Fruit fly (Drosophila melanogaster) whole organism, embryonic: Measurements from ENCODE around the gene kibra.

Experiments
- Aef1 ChIP-seq: fragments of 200-800 bp; sonication (Bioruptor generic); IDR thresholded peaks from 3 replicates; pipeline ENCODE4 v1.3.6; 2022; ENCODE audit warnings: missing biosample characterization, missing genetic modification characterization
- Asciz ChIP-seq: fragments of 200-800 bp; sonication (Bioruptor generic); optimal IDR thresholded peaks from 2 replicates; lab custom pipeline; 2017; ENCODE audit warnings: missing biosample characterization, mild to moderate bottlenecking, missing genetic modification characterization, missing genetic modification reagents
- Awh ChIP-seq: fragments of 200-800 bp; sonication (Bioruptor generic); IDR thresholded peaks from 2 replicates; pipeline ENCODE4, ENCODE4 v1.3.6; 2022; ENCODE audit warnings: missing biosample characterization, missing genetic modification characterization
- BtbVII ChIP-seq: fragments of 200-800 bp; sonication (Bioruptor generic); optimal IDR thresholded peaks from 3 replicates; lab custom pipeline; 2017; ENCODE audit warnings: missing biosample characterization, mild to moderate bottlenecking, missing genetic modification characterization
- Bteb2 ChIP-seq: fragments of 200-800 bp; sonication (Bioruptor generic); optimal IDR thresholded peaks from 2 replicates; lab custom pipeline; 2016; ENCODE audit warnings: missing biosample characterization, missing genetic modification characterization
- CG10431 ChIP-seq: fragments of 200-800 bp; sonication (Bioruptor generic); optimal IDR thresholded peaks from 3 replicates; lab custom pipeline; 2018; ENCODE audit warnings: missing biosample characterization, mild to moderate bottlenecking, missing genetic modification characterization
- CG10543 ChIP-seq: fragments of 200-800 bp; sonication (Bioruptor generic); optimal IDR thresholded peaks from 3 replicates; lab custom pipeline; 2017; ENCODE audit warnings: missing biosample characterization, mild to moderate bottlenecking, missing genetic modification characterization, moderate library complexity
- CG11456 ChIP-seq: fragments of 200-800 bp; sonication (Bioruptor generic); IDR thresholded peaks from 3 replicates; pipeline ENCODE4 v1.3.6; 2022; ENCODE audit warnings: missing biosample characterization, missing genetic modification characterization
- CG12155 ChIP-seq: fragments of 200-800 bp; sonication (Bioruptor generic); optimal IDR thresholded peaks from 3 replicates; lab custom pipeline; 2016; ENCODE audit warnings: missing biosample characterization, missing genetic modification characterization
- CG1529 ChIP-seq: fragments of 200-800 bp; sonication (Bioruptor generic); optimal IDR thresholded peaks from 3 replicates; lab custom pipeline; 2018; ENCODE audit warnings: missing biosample characterization, missing genetic modification characterization
- CG2889 ChIP-seq: fragments of 200-800 bp; sonication (Bioruptor generic); IDR thresholded peaks from 3 replicates; pipeline ENCODE4 v1.3.6; 2022; ENCODE audit warnings: missing biosample characterization, missing genetic modification characterization
- CG31441 ChIP-seq: fragments of 200-800 bp; sonication (Bioruptor generic); IDR thresholded peaks from 2 replicates; pipeline ENCODE4 v1.3.6; 2022; ENCODE audit warnings: missing biosample characterization, missing genetic modification characterization
- CG34224 ChIP-seq: fragments of 200-800 bp; sonication (Bioruptor generic); IDR thresholded peaks from 3 replicates; pipeline ENCODE4 v1.3.6; 2022; ENCODE audit warnings: missing biosample characterization, missing genetic modification characterization; ENCODE audit not compliant: partially characterized antibody
- CG4854 ChIP-seq: fragments of 200-800 bp; sonication (Bioruptor generic); optimal IDR thresholded peaks from 2 replicates; lab custom pipeline; 2016; ENCODE audit warnings: missing biosample characterization, missing genetic modification characterization, inconsistent platforms
- CG6272 ChIP-seq: fragments of 200-800 bp; sonication (Bioruptor generic); IDR thresholded peaks from 2 replicates; pipeline ENCODE4 v1.3.6; 2022; ENCODE audit warnings: missing biosample characterization, missing genetic modification characterization
- CG6854 ChIP-seq: fragments of 200-800 bp; sonication (Bioruptor generic); optimal IDR thresholded peaks from 3 replicates; lab custom pipeline; 2017; ENCODE audit warnings: missing biosample characterization, mild to moderate bottlenecking, missing genetic modification characterization
- CG7357 ChIP-seq: fragments of 200-800 bp; sonication (Bioruptor generic); IDR thresholded peaks from 3 replicates; pipeline ENCODE4 v1.3.6; 2022; ENCODE audit warnings: missing biosample characterization, missing genetic modification characterization
- CG8290 ChIP-seq, 3 experiments: fragments of 200-800 bp; sonication (Bioruptor generic); optimal IDR thresholded peaks; 2 replicates each; lab custom pipeline; 2016 to 2019; ENCODE audit warnings: missing biosample characterization in 3 of 3, missing genetic modification characterization in 3 of 3, mild to moderate bottlenecking in 2 of 3, moderate library complexity in 1 of 3
- CG9797 ChIP-seq: fragments of 200-800 bp; sonication (Bioruptor generic); optimal IDR thresholded peaks from 3 replicates; lab custom pipeline; 2018; ENCODE audit warnings: missing biosample characterization, mild to moderate bottlenecking, missing genetic modification characterization
- E2f1 ChIP-seq: fragments of 200-800 bp; sonication (Bioruptor generic); IDR thresholded peaks from 2 replicates; pipeline ENCODE4 v1.3.6; 2022; ENCODE audit warnings: missing biosample characterization, missing genetic modification characterization
- Fer3 ChIP-seq: fragments of 200-800 bp; sonication (Bioruptor generic); optimal IDR thresholded peaks from 2 replicates; lab custom pipeline; 2018; ENCODE audit warnings: missing biosample characterization, mild to moderate bottlenecking, missing genetic modification characterization, moderate library complexity
- Hmr ChIP-seq: fragments of 200-800 bp; sonication (Bioruptor generic); optimal IDR thresholded peaks from 3 replicates; lab custom pipeline; 2017; ENCODE audit warnings: mild to moderate bottlenecking, missing biosample characterization, missing genetic modification reagents, missing genetic modification characterization
- Med ChIP-seq: fragments of 200-800 bp; sonication (Bioruptor generic); peaks from one replicate; lab custom pipeline; 2016; ENCODE audit warnings: missing biosample characterization, missing genetic modification characterization, mild to moderate bottlenecking, inconsistent platforms, moderate library complexity
- NC2β ChIP-seq: fragments of 200-800 bp; sonication (Bioruptor generic); optimal IDR thresholded peaks from 2 replicates; lab custom pipeline; 2016; ENCODE audit warnings: missing biosample characterization, missing genetic modification characterization
- Neu2 ChIP-seq: fragments of 200-800 bp; sonication (Bioruptor generic); optimal IDR thresholded peaks from 3 replicates; lab custom pipeline; 2016; ENCODE audit warnings: missing biosample characterization, missing genetic modification characterization, borderline replicate concordance
- Opbp ChIP-seq: fragments of 200-800 bp; sonication (Bioruptor generic); IDR thresholded peaks from 3 replicates; pipeline ENCODE4 v1.3.6; 2022; ENCODE audit warnings: missing biosample characterization, missing genetic modification characterization; ENCODE audit not compliant: partially characterized antibody
- ac ChIP-seq: fragments of 200-800 bp; sonication (Bioruptor generic); optimal IDR thresholded peaks from 3 replicates; lab custom pipeline; 2017; ENCODE audit warnings: missing biosample characterization, mild to moderate bottlenecking, missing genetic modification characterization
- bbx ChIP-seq: fragments of 200-800 bp; sonication (Bioruptor generic); IDR thresholded peaks from 2 replicates; pipeline ENCODE4 v1.3.6; 2022; ENCODE audit warnings: missing biosample characterization, missing genetic modification characterization; ENCODE audit not compliant: partially characterized antibody
- caup ChIP-seq: fragments of 200-800 bp; sonication (Bioruptor generic); optimal IDR thresholded peaks from 3 replicates; lab custom pipeline; 2017; ENCODE audit warnings: missing biosample characterization, mild to moderate bottlenecking, missing genetic modification characterization, moderate library complexity; ENCODE audit not compliant: severe bottlenecking
- crol ChIP-seq: fragments of 200-800 bp; sonication (Bioruptor generic); IDR thresholded peaks from 2 replicates; pipeline ENCODE4 v1.3.6; 2022; ENCODE audit warnings: missing biosample characterization, missing genetic modification characterization
- dmrt11E ChIP-seq: fragments of 200-800 bp; sonication (Bioruptor generic); optimal IDR thresholded peaks from 3 replicates; lab custom pipeline; 2018; ENCODE audit warnings: missing biosample characterization, mild to moderate bottlenecking, missing genetic modification characterization, moderate library complexity
- dysf ChIP-seq: fragments of 200-800 bp; sonication (Bioruptor generic); IDR thresholded peaks from 3 replicates; pipeline ENCODE4 v1.3.6; 2022; ENCODE audit warnings: missing biosample characterization, missing genetic modification characterization
- exex ChIP-seq: fragments of 200-800 bp; sonication (Bioruptor generic); optimal IDR thresholded peaks from 4 replicates; lab custom pipeline; 2018; ENCODE audit warnings: missing biosample characterization, mild to moderate bottlenecking, missing genetic modification characterization, moderate library complexity
- fd3F ChIP-seq: fragments of 200-800 bp; sonication (Bioruptor generic); optimal IDR thresholded peaks from 2 replicates; lab custom pipeline; 2018; ENCODE audit warnings: missing biosample characterization, mild to moderate bottlenecking, missing genetic modification characterization, moderate library complexity
- fd96Cb ChIP-seq: fragments of 200-800 bp; sonication (Bioruptor generic); optimal IDR thresholded peaks from 2 replicates; lab custom pipeline; 2018; ENCODE audit warnings: missing biosample characterization, mild to moderate bottlenecking, missing genetic modification characterization, moderate library complexity
- gce ChIP-seq: fragments of 200-800 bp; sonication (Bioruptor generic); IDR thresholded peaks from 3 replicates; pipeline ENCODE4 v1.3.6; 2022; ENCODE audit warnings: missing biosample characterization, missing genetic modification characterization
- ken ChIP-seq: fragments of 200-800 bp; sonication (Bioruptor generic); IDR thresholded peaks from 3 replicates; pipeline ENCODE4 v1.3.6; 2022; ENCODE audit warnings: missing biosample characterization, missing genetic modification characterization
- lilli ChIP-seq: fragments of 200-800 bp; sonication (Bioruptor generic); optimal IDR thresholded peaks from 3 replicates; lab custom pipeline; 2016; ENCODE audit warnings: missing biosample characterization, missing genetic modification characterization
- mam ChIP-seq: fragments of 200-800 bp; sonication (Bioruptor generic); optimal IDR thresholded peaks from 3 replicates; lab custom pipeline; 2016; ENCODE audit warnings: missing biosample characterization, missing genetic modification characterization
- nerfin-1 ChIP-seq: fragments of 200-800 bp; sonication (Bioruptor generic); optimal IDR thresholded peaks from 3 replicates; lab custom pipeline; 2019; ENCODE audit warnings: missing biosample characterization, mild to moderate bottlenecking, missing genetic modification characterization, moderate library complexity
- nmo ChIP-seq: fragments of 200-800 bp; sonication (Bioruptor generic); optimal IDR thresholded peaks from 2 replicates; lab custom pipeline; 2018; ENCODE audit warnings: missing biosample characterization, mild to moderate bottlenecking, missing genetic modification characterization, moderate library complexity
- oc ChIP-seq: fragments of 200-800 bp; sonication (Bioruptor generic); optimal IDR thresholded peaks from 2 replicates; lab custom pipeline; 2018; ENCODE audit warnings: missing biosample characterization, mild to moderate bottlenecking, missing genetic modification characterization, moderate library complexity
- org-1 ChIP-seq: fragments of 200-800 bp; sonication (Bioruptor generic); optimal IDR thresholded peaks from 2 replicates; lab custom pipeline; 2017; ENCODE audit warnings: missing biosample characterization, missing genetic modification characterization
- pnt ChIP-seq: fragments of 200-800 bp; sonication (Bioruptor generic); optimal IDR thresholded peaks from 3 replicates; lab custom pipeline; 2016; ENCODE audit warnings: missing biosample characterization, missing genetic modification characterization
- salm ChIP-seq: fragments of 200-800 bp; sonication (Bioruptor generic); optimal IDR thresholded peaks from 2 replicates; lab custom pipeline; 2018; ENCODE audit warnings: missing biosample characterization, mild to moderate bottlenecking, missing genetic modification characterization
- sna ChIP-seq: fragments of 200-800 bp; sonication (Bioruptor generic); IDR thresholded peaks from 2 replicates; pipeline ENCODE4 v1.3.6; 2022; ENCODE audit warnings: missing biosample characterization, missing genetic modification characterization; ENCODE audit not compliant: partially characterized antibody
- tna ChIP-seq: fragments of 200-800 bp; sonication (Bioruptor generic); IDR thresholded peaks from 2 replicates; pipeline ENCODE4 v1.3.6; 2022; ENCODE audit warnings: missing biosample characterization, missing genetic modification characterization; ENCODE audit not compliant: partially characterized antibody

The kibra gene

DNA sequence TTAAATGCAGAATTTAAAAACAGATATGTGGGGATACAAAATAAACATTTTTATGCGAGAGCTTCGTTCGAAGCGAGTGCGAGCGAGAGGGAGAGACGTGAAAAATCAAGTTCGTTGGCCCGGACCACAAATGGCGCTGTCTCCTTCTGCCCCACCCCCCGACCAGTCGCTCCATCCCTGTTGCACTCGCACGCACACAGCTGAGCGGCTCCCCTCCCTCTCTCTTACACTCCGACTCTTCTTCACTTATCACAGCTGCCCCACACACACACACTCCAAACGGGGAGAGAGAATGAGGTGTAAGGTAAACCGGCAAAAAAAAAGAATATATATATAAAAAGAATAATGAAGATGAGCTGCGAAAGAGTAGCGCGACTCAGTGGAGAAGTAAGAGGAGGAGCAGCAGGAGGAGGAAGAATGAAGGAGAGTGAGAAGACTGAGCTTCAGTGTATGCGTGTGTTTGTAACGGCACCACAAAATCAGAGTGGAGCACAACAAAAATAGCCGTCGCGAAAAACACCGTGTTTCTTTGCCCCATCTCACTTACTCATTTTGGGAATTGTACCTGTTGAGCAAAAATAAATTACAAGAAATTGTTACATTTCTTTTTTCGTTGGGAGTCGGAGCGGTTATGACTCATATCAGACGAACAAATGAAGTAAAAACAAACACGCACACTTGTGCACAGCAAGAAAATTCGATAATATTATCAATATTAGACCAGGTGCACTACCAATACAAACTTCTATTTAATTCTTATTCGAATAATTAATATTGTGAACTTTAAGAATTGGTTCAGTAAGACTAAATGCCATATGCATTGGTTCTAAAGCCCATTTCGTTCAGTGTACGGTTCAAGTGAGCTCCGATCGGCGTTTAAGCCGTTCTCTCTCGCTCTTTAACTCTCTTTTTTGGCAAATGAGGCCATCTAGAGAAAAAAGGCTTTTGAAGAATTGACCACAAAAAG is 14.1 kb upstream of the kibra start (continued):
- peak; percentile 92 for TF ChIP-seq CG4854 (GFP tag; lab: Kevin White, UChicago)
- peak; percentile 99 for TF ChIP-seq Med
- TF ChIP-seq exex = no peak
- TF ChIP-seq CG7357 = peak; percentile 84
- TF ChIP-seq Aef1 (GFP tag; lab: Robert Waterston, UW) = peak; percentile 94
- peak; percentile 95 for TF ChIP-seq pnt (GFP tag; lab: Kevin White, UChicago)
- TF ChIP-seq ac = peak; percentile 84
- TF ChIP-seq NC2β = peak; percentile 90
- TF ChIP-seq CG34224 (GFP tag; lab: Robert Waterston, UW) = peak; percentile 25; the same call in 2 of the 3 replicates
- TF ChIP-seq crol = peak; percentile 98
- peak; percentile 94 for TF ChIP-seq oc (tag; lab: Kevin White, UChicago)
- peak; percentile 71 for TF ChIP-seq CG10431 (GFP tag; lab: Kevin White, UChicago)
- peak; percentile 94 for TF ChIP-seq Fer3
- peak; percentile 95 for TF ChIP-seq CG31441 (GFP tag; lab: Robert Waterston, UW)
- peak; percentile 95 for TF ChIP-seq lilli (GFP tag; lab: Kevin White, UChicago)
- no peak for TF ChIP-seq CG9797 (GFP tag; lab: Kevin White, UChicago)
- TF ChIP-seq caup = peak; percentile 92
- peak; percentile 89 for TF ChIP-seq salm (tag; lab: Kevin White, UChicago)
- peak; percentile 94 for TF ChIP-seq Awh (GFP tag; lab: Robert Waterston, UW)
- TF ChIP-seq Hmr (GFP tag; lab: Kevin White, UChicago) = peak; percentile 93
- peak; percentile 89 for TF ChIP-seq CG12155 (GFP tag; lab: Kevin White, UChicago)
- TF ChIP-seq CG8290 (GFP tag; optimal IDR thresholded peaks at IDR 0.05; lab: Kevin White, UChicago) = peak; percentile 87
- TF ChIP-seq CG8290 (tag; optimal IDR thresholded peaks at IDR 0.05; lab: Kevin White, UChicago) = peak; percentile 37 to 97
- peak; percentile 95 for TF ChIP-seq ken
- peak; percentile 32; the same call in 1 of the 2 replicates for TF ChIP-seq sna (GFP tag; lab: Robert Waterston, UW)
- TF ChIP-seq CG10543 = no peak
- peak; percentile 95 for TF ChIP-seq E2f1 (GFP tag; lab: Robert Waterston, UW)
- peak; percentile 53 for TF ChIP-seq Neu2 (GFP tag; lab: Kevin White, UChicago)
- TF ChIP-seq dysf (GFP tag; lab: Robert Waterston, UW) = peak; percentile 96
- TF ChIP-seq CG6854 (GFP tag; lab: Kevin White, UChicago) = peak; percentile 92
- TF ChIP-seq nmo (GFP tag; lab: Kevin White, UChicago) = peak; percentile 95
- TF ChIP-seq CG2889 (GFP tag; lab: Robert Waterston, UW) = peak; percentile 93
- TF ChIP-seq CG6272 (GFP tag; lab: Robert Waterston, UW) = peak; percentile 90
- peak; percentile 92 for TF ChIP-seq org-1
- TF ChIP-seq fd96Cb (tag; lab: Kevin White, UChicago) = peak; percentile 95
- peak; percentile 90 for TF ChIP-seq fd3F (GFP tag; lab: Kevin White, UChicago)
- TF ChIP-seq tna (GFP tag; lab: Robert Waterston, UW) = 0 out of 2 replicates have a peak, but pooled peaks have one; percentile 28
- TF ChIP-seq Bteb2 (GFP tag; lab: Kevin White, UChicago) = peak; percentile 91
- TF ChIP-seq Opbp (GFP tag; lab: Robert Waterston, UW) = no peak
- peak; percentile 93 for TF ChIP-seq mam (GFP tag; lab: Kevin White, UChicago)
- no peak for TF ChIP-seq bbx
- TF ChIP-seq CG1529 (GFP tag; lab: Kevin White, UChicago) = peak; percentile 93
- TF ChIP-seq Asciz = peak; percentile 94
- TF ChIP-seq nerfin-1 (tag; lab: Kevin White, UChicago) = peak; percentile 85
- peak; percentile 94 for TF ChIP-seq dmrt11E (tag; lab: Kevin White, UChicago)
- TF ChIP-seq CG11456 (GFP tag; lab: Robert Waterston, UW) = peak; percentile 96
- peak; percentile 91 for TF ChIP-seq gce (GFP tag; lab: Robert Waterston, UW)
- peak; percentile 89 for TF ChIP-seq BtbVII
